Worm (Caenorhabditis elegans) whole organism, mixed stage, embryonic: Measurements from ENCODE around the gene snt-1.

Experiments
- blmp-1 ChIP-seq: fragments of 150-350 bp; optimal IDR thresholded peaks from 2 replicates; lab custom pipeline; 2014; ENCODE audit warnings: missing biosample characterization, missing genetic modification characterization
- ceh-43 ChIP-seq: fragments of 200-800 bp; sonication (Bioruptor generic); optimal IDR thresholded peaks from 2 replicates; lab custom pipeline; 2018; ENCODE audit warnings: mild to moderate bottlenecking, missing genetic modification characterization, moderate library complexity, missing compliant biosample characterization
- lsy-2 ChIP-seq: fragments of 150-350 bp; optimal IDR thresholded peaks from 2 replicates; lab custom pipeline; 2014; ENCODE audit warnings: missing biosample characterization, missing genetic modification characterization
- nhr-237 ChIP-seq: fragments of 150-350 bp; optimal IDR thresholded peaks from 2 replicates; lab custom pipeline; 2014; ENCODE audit warnings: missing biosample characterization, missing genetic modification characterization
- pha-4 ChIP-seq: fragments of 150-350 bp; optimal IDR thresholded peaks from 2 replicates; lab custom pipeline; 2018; ENCODE audit warnings: missing biosample characterization, missing genetic modification reagents, missing genetic modification characterization
- sptf-1 ChIP-seq: sonication (generic microtip); optimal IDR thresholded peaks from 2 replicates; lab custom pipeline; 2017; ENCODE audit warnings: mild to moderate bottlenecking, missing genetic modification characterization, moderate library complexity, missing compliant biosample characterization

ce11 chrII:6791891-6792290, 18.9 kb upstream of the snt-1 start, which contains the start of gene T13C2.2:
- no peak for TF ChIP-seq nhr-237 (tag; lab: Kevin White, UChicago)
- TF ChIP-seq pha-4 (tag; lab: Kevin White, UChicago), result no peak
- no peak for TF ChIP-seq blmp-1
- TF ChIP-seq sptf-1, result no peak
- TF ChIP-seq ceh-43 (GFP tag; lab: Kevin White, UChicago), result no peak
- TF ChIP-seq lsy-2 (tag; lab: Kevin White, UChicago), result no peak
